Fruit fly (Drosophila melanogaster): ENCODE data around the gene CG34133.

Gene CG34133

dm6 chr3R:29859763-29860162 is 9.4 kb upstream of the CG34133 start (continued):
- TF ChIP-seq gem (tag; optimal IDR thresholded peaks at IDR 0.05) = no peak
- TF ChIP-seq ATbp (GFP tag; optimal IDR thresholded peaks at IDR 0.05) = no peak
- 0 out of 3 replicates have a peak, but pooled peaks have one; percentile 52 for TF ChIP-seq CG11456 (GFP tag; IDR thresholded peaks at IDR 0.05)
- TF ChIP-seq klu (GFP tag; IDR thresholded peaks at IDR 0.05) = no peak
- no peak for TF ChIP-seq CG7357 (GFP tag; IDR thresholded peaks at IDR 0.05)
- no peak for TF ChIP-seq hkb (optimal IDR thresholded peaks at IDR 0.05)
- TF ChIP-seq hkb (GFP tag; IDR thresholded peaks at IDR 0.05) = no peak; the same call in 1 of the 2 replicates
- no peak for TF ChIP-seq ab (GFP tag; optimal IDR thresholded peaks at IDR 0.05)
- peak; percentile 68 for TF ChIP-seq HLH4C (GFP tag; IDR thresholded peaks at IDR 0.05; ENCODE audit: partially characterized antibody)
- TF ChIP-seq CG8388 (GFP tag; optimal IDR thresholded peaks at IDR 0.05) = peak; percentile 57
- peak; percentile 6 for TF ChIP-seq ewg (GFP tag; optimal IDR thresholded peaks at IDR 0.05)
- TF ChIP-seq eve (GFP tag; optimal IDR thresholded peaks at IDR 0.05) = no peak
- TF ChIP-seq CG17361 (GFP tag; IDR thresholded peaks at IDR 0.05) = peak; percentile 52; the same call in 1 of the 3 replicates
- no peak for TF ChIP-seq CG4360 (GFP tag; IDR thresholded peaks at IDR 0.05)
- no peak for TF ChIP-seq pnt (GFP tag; optimal IDR thresholded peaks at IDR 0.05)
- no peak for TF ChIP-seq exex (tag; optimal IDR thresholded peaks at IDR 0.05)
- no peak for TF ChIP-seq CG16779 (GFP tag; IDR thresholded peaks at IDR 0.05)
- peak; percentile 50 for TF ChIP-seq CG13424 (tag; optimal IDR thresholded peaks at IDR 0.05)
- no peak for TF ChIP-seq dimm (GFP tag; IDR thresholded peaks at IDR 0.05)
- no peak for TF ChIP-seq CG3281 (GFP tag; optimal IDR thresholded peaks at IDR 0.05)
- no peak for TF ChIP-seq Adf1 (GFP tag; IDR thresholded peaks at IDR 0.05)
- TF ChIP-seq gsb-n (tag; optimal IDR thresholded peaks at IDR 0.05) = no peak
- TF ChIP-seq kah (GFP tag; optimal IDR thresholded peaks at IDR 0.05) = no peak
- no peak for TF ChIP-seq CG2129 (GFP tag; IDR thresholded peaks at IDR 0.05; ENCODE audit: partially characterized antibody)
- peak; percentile 10 for TF ChIP-seq CG12744 (GFP tag; optimal IDR thresholded peaks at IDR 0.05)
- TF ChIP-seq Eip74EF (GFP tag; optimal IDR thresholded peaks at IDR 0.05) = no peak
- TF ChIP-seq CG8359 (GFP tag; optimal IDR thresholded peaks at IDR 0.05; ENCODE audit: borderline replicate concordance) = no peak
- TF ChIP-seq lov (optimal IDR thresholded peaks at IDR 0.05) = no peak
- TF ChIP-seq lov (GFP tag; IDR thresholded peaks at IDR 0.05) = no peak
- no peak for TF ChIP-seq CG32772 (GFP tag; IDR thresholded peaks at IDR 0.05)
- peak; percentile 52 for TF ChIP-seq ssp (GFP tag; IDR thresholded peaks at IDR 0.05)
- TF ChIP-seq CG13894 (tag; optimal IDR thresholded peaks at IDR 0.05) = peak; percentile 65
- TF ChIP-seq CG12104 (GFP tag; optimal IDR thresholded peaks at IDR 0.05) = no peak
- no peak for TF ChIP-seq CG6765 (GFP tag; optimal IDR thresholded peaks at IDR 0.05)
- peak; percentile 15 for TF ChIP-seq sug (tag; optimal IDR thresholded peaks at IDR 0.05)
- TF ChIP-seq gcm (GFP tag; optimal IDR thresholded peaks at IDR 0.05) = peak; percentile 38
- TF ChIP-seq NFAT (GFP tag; IDR thresholded peaks at IDR 0.05) = no peak
- no peak for TF ChIP-seq tup (GFP tag; optimal IDR thresholded peaks at IDR 0.05)
- peak; percentile 33 for TF ChIP-seq phol (tag; optimal IDR thresholded peaks at IDR 0.05)
- TF ChIP-seq tin (GFP tag; optimal IDR thresholded peaks at IDR 0.05) = peak; percentile 8
- no peak for TF ChIP-seq fru (optimal IDR thresholded peaks at IDR 0.05)
- peak; percentile 19 for TF ChIP-seq trem (tag; optimal IDR thresholded peaks at IDR 0.05)
- TF ChIP-seq prd (optimal IDR thresholded peaks at IDR 0.05) = no peak
- TF ChIP-seq prd (GFP tag; IDR thresholded peaks at IDR 0.05) = peak; percentile 59
- TF ChIP-seq Oli (tag; optimal IDR thresholded peaks at IDR 0.05) = no peak
- no peak for TF ChIP-seq CG2875 (GFP tag; optimal IDR thresholded peaks at IDR 0.05)
- no peak for TF ChIP-seq mld (GFP tag; IDR thresholded peaks at IDR 0.05; ENCODE audit: partially characterized antibody)
- TF ChIP-seq CG12236 (GFP tag; optimal IDR thresholded peaks at IDR 0.05) = no peak
- TF ChIP-seq az2 (GFP tag; optimal IDR thresholded peaks at IDR 0.05) = peak; percentile 37
- peak; percentile 47; the same call in 1 of the 4 replicates for TF ChIP-seq Dll (GFP tag; IDR thresholded peaks at IDR 0.05; ENCODE audit: partially characterized antibody)
- TF ChIP-seq CG9932 (GFP tag; IDR thresholded peaks at IDR 0.05) = peak; percentile 59
- TF ChIP-seq Tbp (GFP tag; optimal IDR thresholded peaks at IDR 0.05) = no peak
